Worm (Caenorhabditis elegans): Measurements from ENCODE around the gene msp-142.

DNA sequence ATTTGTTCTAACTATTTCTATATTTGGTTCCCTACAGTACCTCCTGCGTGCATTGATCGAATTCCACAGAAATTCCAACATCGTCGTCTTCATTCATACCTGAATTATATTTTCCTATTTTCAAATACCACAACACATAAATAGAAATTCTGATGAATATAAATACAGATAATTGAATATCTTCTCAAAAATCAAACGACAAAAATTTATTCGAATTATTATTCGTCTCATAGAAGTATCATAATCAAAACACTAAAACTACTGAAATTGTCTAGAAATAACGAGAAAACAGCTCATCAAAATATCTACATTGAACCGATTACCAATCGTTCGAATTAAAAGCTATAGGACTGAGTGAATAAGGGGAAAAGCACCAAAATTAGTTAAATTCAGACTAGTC lies 35.4 kb downstream of the msp-142 start, which contains the start of gene gtap-1:
- TF ChIP-seq fkh-6 (tag; optimal IDR thresholded peaks at IDR 0.05) = no peak
- no peak for TF ChIP-seq ama-1 (optimal IDR thresholded peaks at IDR 0.05)
- no peak for TF ChIP-seq ahr-1 (tag; optimal IDR thresholded peaks at IDR 0.05)
- TF ChIP-seq tbx-7 (tag; optimal IDR thresholded peaks at IDR 0.05) = no peak
- no peak for TF ChIP-seq pax-1 (tag; optimal IDR thresholded peaks at IDR 0.05)

Measured in whole organism, late embryonic.